Fruit fly (Drosophila melanogaster) whole organism, embryonic: ENCODE measurements around the gene Hr38.

Source experiments
- Abd-B ChIP-seq: fragments of 200-800 bp; sonication (Bioruptor generic); optimal IDR thresholded peaks from 2 replicates; lab custom pipeline; 2018; ENCODE audit warnings: missing biosample characterization, mild to moderate bottlenecking, missing genetic modification characterization, moderate library complexity
- Asciz ChIP-seq: fragments of 200-800 bp; sonication (Bioruptor generic); optimal IDR thresholded peaks from 2 replicates; lab custom pipeline; 2017; ENCODE audit warnings: missing biosample characterization, mild to moderate bottlenecking, missing genetic modification characterization, missing genetic modification reagents
- CG10979 ChIP-seq: fragments of 200-800 bp; sonication (Bioruptor generic); optimal IDR thresholded peaks from 2 replicates; lab custom pipeline; 2018; ENCODE audit warnings: missing biosample characterization, mild to moderate bottlenecking, missing genetic modification characterization, moderate library complexity
- CG11560 ChIP-seq: fragments of 200-800 bp; sonication (Bioruptor generic); IDR thresholded peaks from 3 replicates; pipeline ENCODE4 v1.3.6; 2022; ENCODE audit warnings: missing biosample characterization, missing genetic modification characterization
- CG13624 ChIP-seq: fragments of 200-800 bp; sonication (Bioruptor generic); optimal IDR thresholded peaks from 2 replicates; lab custom pipeline; 2016; ENCODE audit warnings: missing biosample characterization, missing genetic modification characterization
- CG15696 ChIP-seq: fragments of 200-800 bp; sonication (Bioruptor generic); optimal IDR thresholded peaks from 2 replicates; lab custom pipeline; 2019; ENCODE audit warnings: missing biosample characterization, mild to moderate bottlenecking, missing genetic modification characterization, moderate library complexity
- CG16779 ChIP-seq: fragments of 200-800 bp; sonication (Bioruptor generic); IDR thresholded peaks from 2 replicates; pipeline ENCODE4 v1.3.6; 2022; ENCODE audit warnings: missing biosample characterization, missing genetic modification characterization
- CG17186 ChIP-seq: fragments of 200-800 bp; sonication (Bioruptor generic); optimal IDR thresholded peaks from 3 replicates; lab custom pipeline; 2017; ENCODE audit warnings: missing biosample characterization, missing genetic modification reagents, missing genetic modification characterization
- CG17328 ChIP-seq: fragments of 200-800 bp; sonication (Bioruptor generic); IDR thresholded peaks from 2 replicates; pipeline ENCODE4 v1.3.6; 2022; ENCODE audit warnings: missing biosample characterization, missing genetic modification characterization
- CG17802 ChIP-seq: fragments of 200-800 bp; sonication (Bioruptor generic); optimal IDR thresholded peaks from 2 replicates; lab custom pipeline; 2018; ENCODE audit warnings: missing biosample characterization, mild to moderate bottlenecking, missing genetic modification characterization, moderate library complexity
- CG18764 ChIP-seq: fragments of 200-800 bp; sonication (Bioruptor generic); optimal IDR thresholded peaks from 3 replicates; lab custom pipeline; 2016; ENCODE audit warnings: missing biosample characterization, missing genetic modification characterization
- CG2129 ChIP-seq: fragments of 200-800 bp; sonication (Bioruptor generic); IDR thresholded peaks from 2 replicates; pipeline ENCODE4 v1.3.6; 2022; ENCODE audit warnings: missing biosample characterization, missing genetic modification characterization; ENCODE audit not compliant: partially characterized antibody
- CG2199 ChIP-seq: fragments of 200-800 bp; sonication (Bioruptor generic); IDR thresholded peaks from 3 replicates; pipeline ENCODE4 v1.3.6; 2022; ENCODE audit warnings: missing biosample characterization, missing genetic modification characterization
- CG32772 ChIP-seq: fragments of 200-800 bp; sonication (Bioruptor generic); IDR thresholded peaks from 2 replicates; pipeline ENCODE4 v1.3.6; 2022; ENCODE audit warnings: missing biosample characterization, missing genetic modification characterization
- CG34376 ChIP-seq: fragments of 200-800 bp; sonication (Bioruptor generic); optimal IDR thresholded peaks from 2 replicates; lab custom pipeline; 2018; ENCODE audit warnings: missing biosample characterization, mild to moderate bottlenecking, missing genetic modification characterization
- CG4617 ChIP-seq: fragments of 200-800 bp; sonication (Bioruptor generic); optimal IDR thresholded peaks from 3 replicates; lab custom pipeline; 2016; ENCODE audit warnings: missing biosample characterization, missing genetic modification characterization, borderline replicate concordance
- CG5245 ChIP-seq: fragments of 200-800 bp; sonication (Bioruptor generic); optimal IDR thresholded peaks from 3 replicates; lab custom pipeline; 2016; ENCODE audit warnings: missing biosample characterization, missing genetic modification characterization
- CG6765 ChIP-seq: fragments of 200-800 bp; sonication (Bioruptor generic); optimal IDR thresholded peaks from 3 replicates; lab custom pipeline; 2017; ENCODE audit warnings: missing biosample characterization, mild to moderate bottlenecking, missing genetic modification characterization
- CG7745 ChIP-seq: fragments of 200-800 bp; sonication (Bioruptor generic); optimal IDR thresholded peaks from 2 replicates; lab custom pipeline; 2018; ENCODE audit warnings: missing biosample characterization, mild to moderate bottlenecking, missing genetic modification characterization, moderate library complexity
- CG9609 ChIP-seq: fragments of 200-800 bp; sonication (Bioruptor generic); optimal IDR thresholded peaks from 3 replicates; lab custom pipeline; 2016; ENCODE audit warnings: missing biosample characterization, missing genetic modification characterization
- D ChIP-seq, 2 experiments: fragments of 200-800 bp in 1 of 2; fragments of >200 bp in 1 of 2; sonication (Bioruptor generic) in 1 of 2; optimal IDR thresholded peaks; 2 replicates in 1 of 2; 3 replicates in 1 of 2; lab custom pipeline; 2017; ENCODE audit warnings: mild to moderate bottlenecking in 1 of 2, missing biosample characterization in 1 of 2, missing genetic modification characterization in 1 of 2, missing genetic modification reagents in 1 of 2
- ERR ChIP-seq: fragments of 200-800 bp; sonication (Bioruptor generic); optimal IDR thresholded peaks from 2 replicates; lab custom pipeline; 2016; ENCODE audit warnings: missing biosample characterization, missing genetic modification characterization
- Elba2 ChIP-seq: fragments of 200-800 bp; sonication (Bioruptor generic); optimal IDR thresholded peaks from 3 replicates; lab custom pipeline; 2016; ENCODE audit warnings: missing biosample characterization, missing genetic modification characterization
- Ets65A ChIP-seq: fragments of 200-800 bp; sonication (Bioruptor generic); peaks from one replicate; lab custom pipeline; 2016; ENCODE audit warnings: missing biosample characterization, missing genetic modification characterization
- HLH4C ChIP-seq: fragments of 200-800 bp; sonication (Bioruptor generic); IDR thresholded peaks from 3 replicates; pipeline ENCODE4 v1.3.6; 2022; ENCODE audit warnings: missing biosample characterization, missing genetic modification characterization; ENCODE audit not compliant: partially characterized antibody
- HmgD ChIP-seq: fragments of 200-800 bp; sonication (Bioruptor generic); optimal IDR thresholded peaks from 3 replicates; lab custom pipeline; 2016; ENCODE audit warnings: missing biosample characterization, missing genetic modification characterization
- Hsf ChIP-seq: fragments of 200-800 bp; sonication (Bioruptor generic); optimal IDR thresholded peaks from 3 replicates; lab custom pipeline; 2016; ENCODE audit warnings: missing biosample characterization, missing genetic modification characterization
- MBD-R2 ChIP-seq: fragments of 200-800 bp; sonication (Bioruptor generic); IDR thresholded peaks from 2 replicates; pipeline ENCODE4 v1.3.6; 2022; ENCODE audit warnings: missing biosample characterization, missing genetic modification characterization
- NC2β ChIP-seq: fragments of 200-800 bp; sonication (Bioruptor generic); optimal IDR thresholded peaks from 2 replicates; lab custom pipeline; 2016; ENCODE audit warnings: missing biosample characterization, missing genetic modification characterization
- Oaz ChIP-seq: fragments of 200-800 bp; sonication (Bioruptor generic); IDR thresholded peaks from 2 replicates; pipeline ENCODE4 v1.3.6; 2022; ENCODE audit warnings: missing biosample characterization, missing genetic modification characterization
- Six4 ChIP-seq: fragments of 200-800 bp; sonication (Bioruptor generic); optimal IDR thresholded peaks from 2 replicates; lab custom pipeline; 2016; ENCODE audit warnings: missing biosample characterization, missing genetic modification characterization
- Sox100B ChIP-seq: fragments of 200-800 bp; sonication (Bioruptor generic); optimal IDR thresholded peaks from 3 replicates; lab custom pipeline; 2018; ENCODE audit warnings: missing biosample characterization, mild to moderate bottlenecking, missing genetic modification characterization
- Usf ChIP-seq: fragments of 200-800 bp; sonication (Bioruptor generic); optimal IDR thresholded peaks from 2 replicates; lab custom pipeline; 2017; ENCODE audit warnings: missing genotype, missing biosample characterization, missing genetic modification characterization
- aop ChIP-seq: fragments of 200-800 bp; sonication (Bioruptor generic); IDR thresholded peaks from 2 replicates; pipeline ENCODE4 v1.3.6; 2022; ENCODE audit warnings: missing biosample characterization, missing genetic modification characterization
- bcd ChIP-seq: fragments of 200-800 bp; sonication (Bioruptor generic); optimal IDR thresholded peaks from 2 replicates; lab custom pipeline; 2017; ENCODE audit warnings: missing biosample characterization, mild to moderate bottlenecking, missing genetic modification characterization
- chm ChIP-seq: fragments of 200-800 bp; sonication (Bioruptor generic); IDR thresholded peaks from 2 replicates; pipeline ENCODE4 v1.3.6; 2022; ENCODE audit warnings: missing biosample characterization, missing genetic modification characterization
- ci ChIP-seq: fragments of 200-800 bp; sonication (Bioruptor generic); IDR thresholded peaks from 3 replicates; pipeline ENCODE4 v1.3.6; 2022; ENCODE audit warnings: missing biosample characterization, missing genetic modification characterization
- crp ChIP-seq, 2 experiments: fragments of 200-800 bp; sonication (Bioruptor generic); optimal IDR thresholded peaks; 2 replicates in 1 of 2; 3 replicates in 1 of 2; lab custom pipeline; 2017; ENCODE audit warnings: missing biosample characterization in 2 of 2, missing genetic modification characterization in 2 of 2, mild to moderate bottlenecking in 1 of 2, moderate library complexity in 1 of 2
- dimm ChIP-seq: fragments of 200-800 bp; sonication (Bioruptor generic); IDR thresholded peaks from 2 replicates; pipeline ENCODE4 v1.3.6; 2022; ENCODE audit warnings: missing biosample characterization, missing genetic modification characterization
- ewg ChIP-seq: fragments of 200-800 bp; sonication (Bioruptor generic); optimal IDR thresholded peaks from 3 replicates; lab custom pipeline; 2017; ENCODE audit warnings: mild to moderate bottlenecking, missing biosample characterization, missing genetic modification reagents, missing genetic modification characterization
- h ChIP-seq: fragments of >200 bp; optimal IDR thresholded peaks from 2 replicates; lab custom pipeline; 2017
- hth ChIP-seq: fragments of >200 bp; optimal IDR thresholded peaks from 2 replicates; lab custom pipeline; 2017; ENCODE audit warnings: inconsistent platforms
- lbe ChIP-seq: fragments of 200-800 bp; sonication (Bioruptor generic); optimal IDR thresholded peaks from 2 replicates; lab custom pipeline; 2016; ENCODE audit warnings: missing biosample characterization, mild to moderate bottlenecking, missing genetic modification characterization
- lola ChIP-seq, 3 experiments: fragments of >200 bp in 2 of 3; fragments of 200-800 bp in 1 of 3; sonication (Bioruptor generic) in 1 of 3; optimal IDR thresholded peaks; 2 replicates each; lab custom pipeline; 2017 to 2019; ENCODE audit warnings: missing biosample characterization in 3 of 3, missing genetic modification characterization in 3 of 3, mild to moderate bottlenecking in 1 of 3, moderate library complexity in 1 of 3
- repo ChIP-seq: fragments of 200-800 bp; sonication (Bioruptor generic); optimal IDR thresholded peaks from 2 replicates; lab custom pipeline; 2016; ENCODE audit warnings: missing biosample characterization, missing genetic modification characterization
- rib ChIP-seq: fragments of 200-800 bp; sonication (Bioruptor generic); IDR thresholded peaks from 2 replicates; pipeline ENCODE4 v1.3.6; 2022; ENCODE audit warnings: missing biosample characterization, missing genetic modification characterization
- sens ChIP-seq: fragments of 200-800 bp; sonication (Bioruptor generic); peaks from one replicate; lab custom pipeline; 2016; ENCODE audit warnings: missing biosample characterization, missing genetic modification characterization
- tio ChIP-seq: fragments of 200-800 bp; sonication (Bioruptor generic); optimal IDR thresholded peaks from 2 replicates; lab custom pipeline; 2017; ENCODE audit warnings: missing biosample characterization, missing genetic modification characterization, inconsistent platforms
- tup ChIP-seq: fragments of 200-800 bp; sonication (Bioruptor generic); optimal IDR thresholded peaks from 2 replicates; lab custom pipeline; 2016; ENCODE audit warnings: missing biosample characterization, mild to moderate bottlenecking, missing genetic modification characterization, moderate library complexity
- vnd ChIP-seq: fragments of 200-800 bp; sonication (Bioruptor generic); IDR thresholded peaks from 3 replicates; pipeline ENCODE4 v1.3.6; 2022; ENCODE audit warnings: missing biosample characterization, missing genetic modification characterization; ENCODE audit not compliant: partially characterized antibody

Hr38 gene

DNA sequence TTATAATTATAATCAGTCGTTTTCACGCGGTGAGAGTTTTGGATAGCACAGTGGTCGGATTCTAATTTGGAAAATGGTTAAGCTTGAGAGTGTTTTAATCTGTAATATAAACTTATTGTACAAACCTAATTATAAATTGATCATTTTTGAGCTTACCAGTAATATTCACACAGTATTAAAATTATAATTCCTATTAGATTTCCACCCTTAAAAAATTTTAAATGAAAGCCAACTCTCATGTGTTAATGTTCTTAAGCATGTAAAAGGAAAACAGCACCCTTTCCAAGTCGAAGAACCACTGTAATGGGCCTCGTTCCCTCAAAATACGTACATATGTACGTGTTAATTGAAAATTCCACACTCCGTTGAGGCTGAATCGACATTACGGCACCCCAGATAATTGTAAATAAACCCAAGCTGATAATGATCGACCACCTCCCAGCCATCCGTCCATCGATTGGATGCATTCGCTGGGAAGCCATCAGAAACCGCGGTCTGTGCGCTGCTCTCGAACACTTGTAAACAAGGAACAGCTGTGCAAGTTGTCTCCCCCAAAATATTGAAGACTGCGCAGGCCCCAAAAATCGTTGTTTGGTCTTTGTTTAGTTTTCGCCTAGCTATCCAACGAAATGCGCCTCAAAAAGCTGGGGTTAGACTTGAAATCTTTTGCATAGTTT lies 45.6 kb upstream of the Hr38 start (continued):
- TF ChIP-seq CG17328 (GFP tag; lab: Robert Waterston, UW) (no peak), chm (GFP tag; lab: Robert Waterston, UW) (no peak; the same call in 1 of the 2 replicates), Hsf (GFP tag; lab: Kevin White, UChicago) (peak; percentile 27), HmgD (GFP tag; lab: Kevin White, UChicago) (no peak), CG34376 (GFP tag; lab: Kevin White, UChicago) (no peak), dimm (GFP tag; lab: Robert Waterston, UW) (no peak), crp (GFP tag; optimal IDR thresholded peaks at IDR 0.05; lab: Kevin White, UChicago) (peak in 1 of 2 experiments; percentile 34), vnd (GFP tag; lab: Robert Waterston, UW) (no peak), CG13624 (no peak), CG16779 (GFP tag; lab: Robert Waterston, UW) (no peak), NC2β (no peak), Ets65A (peak; percentile 59), CG7745 (tag; lab: Kevin White, UChicago) (no peak), ci (peak; percentile 6; the same call in 1 of the 3 replicates), HLH4C (GFP tag; lab: Robert Waterston, UW) (no peak), Six4 (GFP tag; lab: Kevin White, UChicago) (no peak), CG32772 (GFP tag; lab: Robert Waterston, UW) (no peak), rib (GFP tag; lab: Robert Waterston, UW) (no peak), lbe (GFP tag; lab: Kevin White, UChicago) (peak; percentile 42), Abd-B (peak; percentile 34), sens (GFP tag; lab: Kevin White, UChicago) (peak; percentile 72), CG11560 (tag; lab: Robert Waterston, UW) (no peak), bcd (peak; percentile 15), CG2129 (GFP tag; lab: Robert Waterston, UW) (no peak), ewg (GFP tag; lab: Kevin White, UChicago) (peak; percentile 65), D (optimal IDR thresholded peaks at IDR 0.05; lab: Kevin White, UChicago) (no peak), D (GFP tag; optimal IDR thresholded peaks at IDR 0.05; lab: Kevin White, UChicago) (peak; percentile 35), CG17802 (tag; lab: Kevin White, UChicago) (no peak), CG10979 (tag; lab: Kevin White, UChicago) (peak; percentile 50), tup (no peak), MBD-R2 (GFP tag; lab: Robert Waterston, UW) (no peak), CG15696 (tag; lab: Kevin White, UChicago) (no peak), Usf (GFP tag; lab: Kevin White, UChicago) (no peak), h (no peak), lola (GFP tag; optimal IDR thresholded peaks at IDR 0.05; lab: Kevin White, UChicago) (peak in 1 of 3 experiments; percentile 42), repo (no peak), tio (GFP tag; lab: Kevin White, UChicago) (peak; percentile 33), aop (GFP tag; lab: Robert Waterston, UW) (no peak), CG2199 (GFP tag; lab: Robert Waterston, UW) (0 out of 3 replicates have a peak, but pooled peaks have one; percentile 34), ERR (no peak), hth (no peak), CG9609 (no peak), CG4617 (GFP tag; lab: Kevin White, UChicago) (no peak), CG17186 (GFP tag; lab: Kevin White, UChicago) (no peak), CG6765 (GFP tag; lab: Kevin White, UChicago) (peak; percentile 21), Oaz (no peak), Asciz (peak; percentile 39), Elba2 (GFP tag; lab: Kevin White, UChicago) (no peak), CG18764 (GFP tag; lab: Kevin White, UChicago) (no peak), CG5245 (GFP tag; lab: Kevin White, UChicago) (no peak), Sox100B (peak; percentile 53)
